Worm (Caenorhabditis elegans): ENCODE results near the gene let-19.

- TF ChIP-seq odd-2 (tag; optimal IDR thresholded peaks at IDR 0.05) = no peak
- TF ChIP-seq eyg-1 (tag; optimal IDR thresholded peaks at IDR 0.05) = no peak
- no peak for TF ChIP-seq nhr-232 (tag; optimal IDR thresholded peaks at IDR 0.05)
- TF ChIP-seq fkh-10 (GFP tag; optimal IDR thresholded peaks at IDR 0.05) = peak; percentile 11
- no peak for TF ChIP-seq ceh-6 (GFP tag; optimal IDR thresholded peaks at IDR 0.05)
- no peak for TF ChIP-seq pat-9 (tag; optimal IDR thresholded peaks at IDR 0.05)
- peak; percentile 50 for TF ChIP-seq ref-2 (tag; optimal IDR thresholded peaks at IDR 0.05)
These were observed 16.6 kb downstream of the let-19 start for ce11 chrII:8787376-8787775.
